Fruit fly (Drosophila melanogaster) whole organism, embryonic: ENCODE measurements around the gene CG15725.
A peak's percentile ranks its signal among the peaks of the same experiment; 100 is the strongest.

ENCODE experiments used
- ATbp ChIP-seq: fragments of 200-800 bp; sonication (Bioruptor generic); optimal IDR thresholded peaks from 2 replicates; lab custom pipeline; 2017; ENCODE audit warnings: missing biosample characterization, mild to moderate bottlenecking, missing genetic modification characterization, missing genetic modification reagents
- Antp ChIP-seq: fragments of 200-800 bp; sonication (Bioruptor generic); optimal IDR thresholded peaks from 3 replicates; lab custom pipeline; 2016; ENCODE audit warnings: missing biosample characterization, missing genetic modification characterization
- Awh ChIP-seq: fragments of 200-800 bp; sonication (Bioruptor generic); IDR thresholded peaks from 2 replicates; pipeline ENCODE4, ENCODE4 v1.3.6; 2022; ENCODE audit warnings: missing biosample characterization, missing genetic modification characterization
- Bgb ChIP-seq: fragments of 200-800 bp; sonication (Bioruptor generic); IDR thresholded peaks from 2 replicates; pipeline ENCODE4 v1.3.6; 2022; ENCODE audit warnings: missing biosample characterization, missing genetic modification characterization; ENCODE audit not compliant: partially characterized antibody
- CG10431 ChIP-seq: fragments of 200-800 bp; sonication (Bioruptor generic); optimal IDR thresholded peaks from 3 replicates; lab custom pipeline; 2018; ENCODE audit warnings: missing biosample characterization, mild to moderate bottlenecking, missing genetic modification characterization
- CG10959 ChIP-seq: fragments of 200-800 bp; sonication (Bioruptor generic); IDR thresholded peaks from 2 replicates; pipeline ENCODE4 v1.3.6; 2022; ENCODE audit warnings: missing biosample characterization, missing genetic modification characterization
- CG13775 ChIP-seq: fragments of 200-800 bp; sonication (Bioruptor generic); optimal IDR thresholded peaks from 3 replicates; lab custom pipeline; 2017; ENCODE audit warnings: missing biosample characterization, mild to moderate bottlenecking, missing genetic modification characterization
- CG14441 ChIP-seq: fragments of 200-800 bp; sonication (Bioruptor generic); IDR thresholded peaks from 2 replicates; pipeline ENCODE4 v1.3.6; 2022; ENCODE audit warnings: missing biosample characterization, missing genetic modification characterization
- CG14667 ChIP-seq: fragments of 200-800 bp; sonication (Bioruptor generic); IDR thresholded peaks from 2 replicates; pipeline ENCODE4 v1.3.6; 2022; ENCODE audit warnings: missing biosample characterization, missing genetic modification characterization
- CG15011 ChIP-seq: fragments of 200-800 bp; sonication (Bioruptor generic); optimal IDR thresholded peaks from 3 replicates; lab custom pipeline; 2018; ENCODE audit warnings: missing biosample characterization, mild to moderate bottlenecking, missing genetic modification characterization
- CG15269 ChIP-seq: fragments of 200-800 bp; sonication (Bioruptor generic); optimal IDR thresholded peaks from 2 replicates; lab custom pipeline; 2018; ENCODE audit warnings: missing biosample characterization, mild to moderate bottlenecking, missing genetic modification characterization, moderate library complexity
- CG15696 ChIP-seq: fragments of 200-800 bp; sonication (Bioruptor generic); optimal IDR thresholded peaks from 2 replicates; lab custom pipeline; 2019; ENCODE audit warnings: missing biosample characterization, mild to moderate bottlenecking, missing genetic modification characterization, moderate library complexity
- CG17359 ChIP-seq: fragments of 200-800 bp; sonication (Bioruptor generic); optimal IDR thresholded peaks from 3 replicates; lab custom pipeline; 2018; ENCODE audit warnings: missing biosample characterization, mild to moderate bottlenecking, missing genetic modification characterization, moderate library complexity
- CG17802 ChIP-seq: fragments of 200-800 bp; sonication (Bioruptor generic); optimal IDR thresholded peaks from 2 replicates; lab custom pipeline; 2018; ENCODE audit warnings: missing biosample characterization, mild to moderate bottlenecking, missing genetic modification characterization, moderate library complexity
- CG2116 ChIP-seq: fragments of 200-800 bp; sonication (Bioruptor generic); optimal IDR thresholded peaks from 3 replicates; lab custom pipeline; 2018; ENCODE audit warnings: missing biosample characterization, mild to moderate bottlenecking, missing genetic modification characterization
- CG4328 ChIP-seq: fragments of 200-800 bp; sonication (Bioruptor generic); optimal IDR thresholded peaks from 3 replicates; lab custom pipeline; 2017; ENCODE audit warnings: missing biosample characterization, missing genetic modification reagents, missing genetic modification characterization
- CG6791 ChIP-seq: fragments of 200-800 bp; sonication (Bioruptor generic); IDR thresholded peaks from 3 replicates; pipeline ENCODE4 v1.3.6; 2022; ENCODE audit warnings: missing biosample characterization, missing genetic modification characterization; ENCODE audit not compliant: partially characterized antibody
- CG6854 ChIP-seq: fragments of 200-800 bp; sonication (Bioruptor generic); optimal IDR thresholded peaks from 3 replicates; lab custom pipeline; 2017; ENCODE audit warnings: missing biosample characterization, mild to moderate bottlenecking, missing genetic modification characterization
- CG7928 ChIP-seq: fragments of 200-800 bp; sonication (Bioruptor generic); optimal IDR thresholded peaks from 2 replicates; lab custom pipeline; 2017; ENCODE audit warnings: missing biosample characterization, mild to moderate bottlenecking, missing genetic modification characterization
- CG8290 ChIP-seq, 3 experiments: fragments of 200-800 bp; sonication (Bioruptor generic); optimal IDR thresholded peaks; 2 replicates each; lab custom pipeline; 2016 to 2019; ENCODE audit warnings: missing biosample characterization in 3 of 3, missing genetic modification characterization in 3 of 3, mild to moderate bottlenecking in 2 of 3, moderate library complexity in 1 of 3
- CG8944 ChIP-seq: fragments of 200-800 bp; sonication (Bioruptor generic); optimal IDR thresholded peaks from 3 replicates; lab custom pipeline; 2016; ENCODE audit warnings: missing biosample characterization, missing genetic modification characterization
- D ChIP-seq, 2 experiments: fragments of 200-800 bp in 1 of 2; fragments of >200 bp in 1 of 2; sonication (Bioruptor generic) in 1 of 2; optimal IDR thresholded peaks; 2 replicates in 1 of 2; 3 replicates in 1 of 2; lab custom pipeline; 2017; ENCODE audit warnings: mild to moderate bottlenecking in 1 of 2, missing biosample characterization in 1 of 2, missing genetic modification characterization in 1 of 2, missing genetic modification reagents in 1 of 2
- Gsc ChIP-seq: fragments of 200-800 bp; sonication (Bioruptor generic); IDR thresholded peaks from 2 replicates; pipeline ENCODE4 v1.3.6; 2022; ENCODE audit warnings: missing biosample characterization, missing genetic modification characterization
- Hr3 ChIP-seq: fragments of 200-800 bp; sonication (Bioruptor generic); optimal IDR thresholded peaks from 3 replicates; lab custom pipeline; 2016; ENCODE audit warnings: missing biosample characterization, missing genetic modification characterization
- Lpt ChIP-seq: fragments of >200 bp; optimal IDR thresholded peaks from 2 replicates; lab custom pipeline; 2018; ENCODE audit warnings: missing biosample characterization, missing genetic modification characterization
- MBD-R2 ChIP-seq: fragments of 200-800 bp; sonication (Bioruptor generic); IDR thresholded peaks from 2 replicates; pipeline ENCODE4 v1.3.6; 2022; ENCODE audit warnings: missing biosample characterization, missing genetic modification characterization
- Neu2 ChIP-seq: fragments of 200-800 bp; sonication (Bioruptor generic); optimal IDR thresholded peaks from 3 replicates; lab custom pipeline; 2016; ENCODE audit warnings: missing biosample characterization, missing genetic modification characterization, borderline replicate concordance
- Oli ChIP-seq: fragments of 200-800 bp; sonication (Bioruptor generic); optimal IDR thresholded peaks from 2 replicates; lab custom pipeline; 2018; ENCODE audit warnings: missing biosample characterization, mild to moderate bottlenecking, missing genetic modification characterization, moderate library complexity
- Ptx1 ChIP-seq: fragments of 200-800 bp; sonication (Bioruptor generic); IDR thresholded peaks from 2 replicates; pipeline ENCODE4 v1.3.6; 2022; ENCODE audit warnings: missing biosample characterization, missing genetic modification characterization
- Sry-β ChIP-seq: fragments of 200-800 bp; sonication (Bioruptor generic); optimal IDR thresholded peaks from 2 replicates; lab custom pipeline; 2018; ENCODE audit warnings: missing biosample characterization, mild to moderate bottlenecking, missing genetic modification characterization, moderate library complexity
- Sry-δ ChIP-seq: fragments of 200-800 bp; sonication (Bioruptor generic); optimal IDR thresholded peaks from 2 replicates; lab custom pipeline; 2016; ENCODE audit warnings: missing biosample characterization, missing genetic modification characterization
- ash1 ChIP-seq: fragments of 200-800 bp; sonication (Bioruptor generic); optimal IDR thresholded peaks from 2 replicates; lab custom pipeline; 2018; ENCODE audit warnings: missing biosample characterization, mild to moderate bottlenecking, missing genetic modification characterization
- chif ChIP-seq, 2 experiments: fragments of 200-800 bp; sonication (Bioruptor generic); optimal IDR thresholded peaks; 3 replicates each; lab custom pipeline; 2016; ENCODE audit warnings: missing biosample characterization in 2 of 2, missing genetic modification characterization in 2 of 2
- crp ChIP-seq, 2 experiments: fragments of 200-800 bp; sonication (Bioruptor generic); optimal IDR thresholded peaks; 2 replicates in 1 of 2; 3 replicates in 1 of 2; lab custom pipeline; 2017; ENCODE audit warnings: missing biosample characterization in 2 of 2, missing genetic modification characterization in 2 of 2, mild to moderate bottlenecking in 1 of 2, moderate library complexity in 1 of 2
- hb ChIP-seq: fragments of 200-800 bp; sonication (Bioruptor generic); IDR thresholded peaks from 3 replicates; pipeline ENCODE4 v1.3.6; 2022; ENCODE audit warnings: missing biosample characterization, missing genetic modification characterization; ENCODE audit not compliant: partially characterized antibody
- her ChIP-seq: fragments of 200-800 bp; sonication (Bioruptor generic); optimal IDR thresholded peaks from 2 replicates; lab custom pipeline; 2016; ENCODE audit warnings: missing biosample characterization, missing genetic modification characterization
- mam ChIP-seq: fragments of 200-800 bp; sonication (Bioruptor generic); optimal IDR thresholded peaks from 3 replicates; lab custom pipeline; 2016; ENCODE audit warnings: missing biosample characterization, missing genetic modification characterization
- nmo ChIP-seq: fragments of 200-800 bp; sonication (Bioruptor generic); optimal IDR thresholded peaks from 2 replicates; lab custom pipeline; 2018; ENCODE audit warnings: missing biosample characterization, mild to moderate bottlenecking, missing genetic modification characterization, moderate library complexity
- ranshi ChIP-seq: fragments of 200-800 bp; sonication (Bioruptor generic); IDR thresholded peaks from 2 replicates; pipeline ENCODE4 v1.3.6; 2022; ENCODE audit warnings: missing biosample characterization, missing genetic modification characterization
- run ChIP-seq: fragments of 200-800 bp; sonication (Bioruptor generic); optimal IDR thresholded peaks from 3 replicates; lab custom pipeline; 2018; ENCODE audit warnings: missing biosample characterization, mild to moderate bottlenecking, missing genetic modification characterization
- salm ChIP-seq: fragments of 200-800 bp; sonication (Bioruptor generic); optimal IDR thresholded peaks from 2 replicates; lab custom pipeline; 2018; ENCODE audit warnings: missing biosample characterization, mild to moderate bottlenecking, missing genetic modification characterization
- sens ChIP-seq: fragments of 200-800 bp; sonication (Bioruptor generic); peaks from one replicate; lab custom pipeline; 2016; ENCODE audit warnings: missing biosample characterization, missing genetic modification characterization
- slbo ChIP-seq: fragments of 200-800 bp; sonication (Bioruptor generic); IDR thresholded peaks from 2 replicates; pipeline ENCODE4 v1.3.6; 2022; ENCODE audit warnings: missing biosample characterization, missing genetic modification characterization
- slp2 ChIP-seq: fragments of 200-800 bp; sonication (Bioruptor generic); optimal IDR thresholded peaks from 2 replicates; lab custom pipeline; 2016; ENCODE audit warnings: missing biosample characterization, missing genetic modification characterization
- tio ChIP-seq: fragments of 200-800 bp; sonication (Bioruptor generic); optimal IDR thresholded peaks from 2 replicates; lab custom pipeline; 2017; ENCODE audit warnings: missing biosample characterization, missing genetic modification characterization, inconsistent platforms
- tll ChIP-seq, 2 experiments: fragments of 200-800 bp in 1 of 2; fragments of >200 bp in 1 of 2; sonication (Bioruptor generic) in 1 of 2; optimal IDR thresholded peaks; 2 replicates each; lab custom pipeline; 2017 to 2019; ENCODE audit warnings: missing biosample characterization in 2 of 2, missing genetic modification characterization in 2 of 2, mild to moderate bottlenecking in 1 of 2, moderate library complexity in 1 of 2
- zen2 ChIP-seq: fragments of 200-800 bp; sonication (Bioruptor generic); IDR thresholded peaks from 3 replicates; pipeline ENCODE4 v1.3.6; 2022; ENCODE audit warnings: missing biosample characterization, missing genetic modification characterization; ENCODE audit not compliant: partially characterized antibody
- zfh2 ChIP-seq: fragments of 200-800 bp; sonication (Bioruptor generic); optimal IDR thresholded peaks from 2 replicates; lab custom pipeline; 2016; ENCODE audit warnings: missing biosample characterization, missing genetic modification characterization

CG15725 gene

DNA sequence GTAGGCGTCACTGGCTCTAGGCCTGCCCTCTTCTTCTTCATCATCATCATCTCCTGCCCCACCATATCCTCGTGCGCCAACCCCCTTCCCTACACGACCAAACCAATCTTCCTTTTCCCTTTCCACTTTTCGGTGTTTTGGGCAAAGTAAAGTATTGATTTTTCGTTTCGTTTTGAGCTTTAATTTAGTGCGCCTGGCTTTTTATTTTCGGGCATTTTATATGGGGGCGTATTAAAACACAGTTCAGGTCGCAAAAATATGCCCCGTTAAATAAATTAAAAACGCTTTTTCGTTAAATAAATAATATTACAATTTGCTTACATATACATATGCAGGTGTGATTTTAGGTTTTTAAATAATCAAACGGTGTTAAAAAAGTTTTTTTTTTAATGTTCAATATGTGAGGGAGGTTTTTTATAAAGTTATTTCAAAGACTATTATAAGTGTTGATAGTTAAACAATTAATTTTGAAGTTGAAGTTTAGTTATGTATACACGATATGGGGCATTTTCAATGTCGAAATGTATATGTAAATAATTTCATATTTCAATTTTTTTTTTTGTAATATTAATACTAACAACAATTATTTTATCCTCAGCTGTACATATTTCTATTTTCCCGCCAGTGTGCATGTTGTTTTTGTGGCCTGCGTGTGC is 32.2 kb downstream of the CG15725 start (continued):
- TF ChIP-seq chif (GFP tag; optimal IDR thresholded peaks at IDR 0.05; lab: Kevin White, UChicago) (peak; percentile 17 to 31), Antp (GFP tag; lab: Kevin White, UChicago) (no peak), Awh (GFP tag; lab: Robert Waterston, UW) (peak; percentile 32; the same call in 1 of the 2 replicates), sens (GFP tag; lab: Kevin White, UChicago) (peak; percentile 92), CG2116 (GFP tag; lab: Kevin White, UChicago) (peak; percentile 37), Oli (tag; lab: Kevin White, UChicago) (peak; percentile 83), CG14441 (GFP tag; lab: Robert Waterston, UW) (peak; percentile 53; the same call in 1 of the 2 replicates), Gsc (GFP tag; lab: Robert Waterston, UW) (no peak), crp (GFP tag; optimal IDR thresholded peaks at IDR 0.05; lab: Kevin White, UChicago) (peak in 1 of 2 experiments; percentile 17), CG15269 (peak; percentile 84), tll (GFP tag; optimal IDR thresholded peaks at IDR 0.05; lab: Kevin White, UChicago) (no peak), Sry-β (GFP tag; lab: Kevin White, UChicago) (no peak), ranshi (GFP tag; lab: Robert Waterston, UW) (no peak), MBD-R2 (GFP tag; lab: Robert Waterston, UW) (no peak), CG15696 (tag; lab: Kevin White, UChicago) (no peak), CG10959 (GFP tag; lab: Robert Waterston, UW) (no peak), ash1 (no peak), ATbp (GFP tag; lab: Kevin White, UChicago) (peak; percentile 64), tio (GFP tag; lab: Kevin White, UChicago) (peak; percentile 58), Bgb (GFP tag; lab: Robert Waterston, UW) (no peak), mam (GFP tag; lab: Kevin White, UChicago) (peak; percentile 18), CG17359 (tag; lab: Kevin White, UChicago) (peak; percentile 78), CG6791 (GFP tag; lab: Robert Waterston, UW) (no peak), Lpt (GFP tag; lab: Kevin White, UChicago) (no peak), Neu2 (GFP tag; lab: Kevin White, UChicago) (no peak), zfh2 (GFP tag; lab: Kevin White, UChicago) (no peak), CG17802 (no peak), hb (no peak), zen2 (no peak), CG4328 (GFP tag; lab: Kevin White, UChicago) (peak; percentile 35), salm (tag; lab: Kevin White, UChicago) (peak; percentile 35), run (peak; percentile 75), CG10431 (GFP tag; lab: Kevin White, UChicago) (no peak), slp2 (GFP tag; lab: Kevin White, UChicago) (no peak), CG6854 (peak; percentile 60), CG7928 (no peak), Hr3 (GFP tag; lab: Kevin White, UChicago) (peak; percentile 72), Sry-δ (GFP tag; lab: Kevin White, UChicago) (no peak), CG8290 (GFP tag; optimal IDR thresholded peaks at IDR 0.05; lab: Kevin White, UChicago) (peak; percentile 22), CG8290 (tag; optimal IDR thresholded peaks at IDR 0.05; lab: Kevin White, UChicago) (no peak), her (GFP tag; lab: Kevin White, UChicago) (no peak), CG8944 (GFP tag; lab: Kevin White, UChicago) (peak; percentile 13), Ptx1 (peak; percentile 71), nmo (GFP tag; lab: Kevin White, UChicago) (peak; percentile 90), CG13775 (GFP tag; lab: Kevin White, UChicago) (peak; percentile 69), CG15011 (peak; percentile 23), slbo (peak; percentile 63), CG14667 (GFP tag; lab: Robert Waterston, UW) (no peak), D (optimal IDR thresholded peaks at IDR 0.05; lab: Kevin White, UChicago) (no peak), D (GFP tag; optimal IDR thresholded peaks at IDR 0.05; lab: Kevin White, UChicago) (peak; percentile 73)
